Fruit fly (Drosophila melanogaster) whole organism, embryonic: ENCODE measurements around the gene Ptth.

ENCODE experiments used
- Atf-2 ChIP-seq: fragments of 200-800 bp; sonication (Bioruptor generic); optimal IDR thresholded peaks from 2 replicates; lab custom pipeline; 2016; ENCODE audit warnings: missing biosample characterization, missing genetic modification characterization
- CG10267 ChIP-seq: fragments of 200-800 bp; sonication (Bioruptor generic); optimal IDR thresholded peaks from 2 replicates; lab custom pipeline; 2018; ENCODE audit warnings: missing biosample characterization, mild to moderate bottlenecking, missing genetic modification characterization, moderate library complexity
- CG10431 ChIP-seq: fragments of 200-800 bp; sonication (Bioruptor generic); optimal IDR thresholded peaks from 3 replicates; lab custom pipeline; 2018; ENCODE audit warnings: missing biosample characterization, mild to moderate bottlenecking, missing genetic modification characterization
- CG12744 ChIP-seq: fragments of 200-800 bp; sonication (Bioruptor generic); optimal IDR thresholded peaks from 2 replicates; lab custom pipeline; 2016; ENCODE audit warnings: missing biosample characterization, missing genetic modification characterization
- CG13894 ChIP-seq: fragments of 200-800 bp; sonication (Bioruptor generic); optimal IDR thresholded peaks from 3 replicates; lab custom pipeline; 2018; ENCODE audit warnings: missing biosample characterization, mild to moderate bottlenecking, missing genetic modification characterization, moderate library complexity
- CG15514 ChIP-seq: fragments of 200-800 bp; sonication (Bioruptor generic); optimal IDR thresholded peaks from 3 replicates; lab custom pipeline; 2017; ENCODE audit warnings: missing biosample characterization, missing genetic modification characterization, mild to moderate bottlenecking, moderate library complexity, missing genetic modification reagents
- CG17328 ChIP-seq: fragments of 200-800 bp; sonication (Bioruptor generic); IDR thresholded peaks from 2 replicates; pipeline ENCODE4 v1.3.6; 2022; ENCODE audit warnings: missing biosample characterization, missing genetic modification characterization
- CG17802 ChIP-seq: fragments of 200-800 bp; sonication (Bioruptor generic); optimal IDR thresholded peaks from 2 replicates; lab custom pipeline; 2018; ENCODE audit warnings: missing biosample characterization, mild to moderate bottlenecking, missing genetic modification characterization, moderate library complexity
- CG30431 ChIP-seq: fragments of 200-800 bp; sonication (Bioruptor generic); optimal IDR thresholded peaks from 2 replicates; lab custom pipeline; 2017; ENCODE audit warnings: missing biosample characterization, missing genetic modification characterization
- CG3065 ChIP-seq: fragments of 200-800 bp; sonication (Bioruptor generic); optimal IDR thresholded peaks from 2 replicates; lab custom pipeline; 2016; ENCODE audit warnings: missing biosample characterization, missing genetic modification characterization
- CG32767 ChIP-seq: fragments of 200-800 bp; sonication (Bioruptor generic); IDR thresholded peaks from 2 replicates; pipeline ENCODE4 v1.3.6; 2022; ENCODE audit warnings: missing biosample characterization, missing genetic modification characterization
- CG3407 ChIP-seq: fragments of 200-800 bp; sonication (Bioruptor generic); optimal IDR thresholded peaks from 2 replicates; lab custom pipeline; 2018; ENCODE audit warnings: missing biosample characterization, mild to moderate bottlenecking, missing genetic modification characterization
- CG43689 ChIP-seq: fragments of 200-800 bp; sonication (Bioruptor generic); IDR thresholded peaks from 2 replicates; pipeline ENCODE4 v1.3.6; 2022; ENCODE audit warnings: missing biosample characterization, missing genetic modification characterization
- CG4404 ChIP-seq: fragments of 200-800 bp; sonication (Bioruptor generic); IDR thresholded peaks from 2 replicates; pipeline ENCODE4 v1.3.6; 2022; ENCODE audit warnings: missing biosample characterization, missing genetic modification characterization
- CG6254 ChIP-seq: fragments of 200-800 bp; sonication (Bioruptor generic); optimal IDR thresholded peaks from 3 replicates; lab custom pipeline; 2017; ENCODE audit warnings: mild to moderate bottlenecking, missing biosample characterization, missing genetic modification reagents, missing genetic modification characterization
- CG6654 ChIP-seq: fragments of 200-800 bp; sonication (Bioruptor generic); optimal IDR thresholded peaks from 2 replicates; lab custom pipeline; 2017; ENCODE audit warnings: missing biosample characterization, mild to moderate bottlenecking, missing genetic modification characterization
- CG6683 ChIP-seq: fragments of 200-800 bp; sonication (Bioruptor generic); optimal IDR thresholded peaks from 2 replicates; lab custom pipeline; 2017; ENCODE audit warnings: missing biosample characterization, mild to moderate bottlenecking, missing genetic modification characterization, missing genetic modification reagents
- CG7987 ChIP-seq: fragments of 200-800 bp; sonication (Bioruptor generic); optimal IDR thresholded peaks from 2 replicates; lab custom pipeline; 2018; ENCODE audit warnings: missing biosample characterization, mild to moderate bottlenecking, missing genetic modification characterization, moderate library complexity
- CG8359 ChIP-seq: fragments of 200-800 bp; sonication (Bioruptor generic); optimal IDR thresholded peaks from 2 replicates; lab custom pipeline; 2017; ENCODE audit warnings: missing biosample characterization, mild to moderate bottlenecking, missing genetic modification characterization, borderline replicate concordance
- CG8478 ChIP-seq: fragments of >200 bp; optimal IDR thresholded peaks from 2 replicates; lab custom pipeline; 2018
- CG9215 ChIP-seq: fragments of 200-800 bp; sonication (Bioruptor generic); IDR thresholded peaks from 2 replicates; pipeline ENCODE4 v1.3.6; 2022; ENCODE audit warnings: missing biosample characterization, missing genetic modification characterization
- CG9727 ChIP-seq: fragments of 200-800 bp; sonication (Bioruptor generic); optimal IDR thresholded peaks from 3 replicates; lab custom pipeline; 2017; ENCODE audit warnings: missing biosample characterization, mild to moderate bottlenecking, missing genetic modification characterization
- CoRest ChIP-seq: fragments of 200-800 bp; sonication (Bioruptor generic); optimal IDR thresholded peaks from 3 replicates; lab custom pipeline; 2018; ENCODE audit warnings: missing biosample characterization, mild to moderate bottlenecking, missing genetic modification characterization, moderate library complexity
- Doc2 ChIP-seq: fragments of 200-800 bp; sonication (Bioruptor generic); IDR thresholded peaks from 2 replicates; pipeline ENCODE4 v1.3.6; 2022; ENCODE audit warnings: missing biosample characterization, missing genetic modification characterization
- Drgx ChIP-seq: fragments of 200-800 bp; sonication (Bioruptor generic); IDR thresholded peaks from 2 replicates; pipeline ENCODE4 v1.3.6; 2022; ENCODE audit warnings: missing biosample characterization, missing genetic modification characterization
- Fer3 ChIP-seq: fragments of 200-800 bp; sonication (Bioruptor generic); optimal IDR thresholded peaks from 2 replicates; lab custom pipeline; 2018; ENCODE audit warnings: missing biosample characterization, mild to moderate bottlenecking, missing genetic modification characterization, moderate library complexity
- HmgD ChIP-seq: fragments of 200-800 bp; sonication (Bioruptor generic); optimal IDR thresholded peaks from 3 replicates; lab custom pipeline; 2016; ENCODE audit warnings: missing biosample characterization, missing genetic modification characterization
- Hr51 ChIP-seq, 2 experiments: fragments of 200-800 bp; sonication (Bioruptor generic); optimal IDR thresholded peaks; 2 replicates in 1 of 2; 3 replicates in 1 of 2; lab custom pipeline; 2016 to 2018; ENCODE audit warnings: missing biosample characterization in 2 of 2, missing genetic modification characterization in 2 of 2, mild to moderate bottlenecking in 1 of 2, moderate library complexity in 1 of 2
- Lpt ChIP-seq: fragments of >200 bp; optimal IDR thresholded peaks from 2 replicates; lab custom pipeline; 2018; ENCODE audit warnings: missing biosample characterization, missing genetic modification characterization
- Myb ChIP-seq: fragments of 200-800 bp; sonication (Bioruptor generic); optimal IDR thresholded peaks from 2 replicates; lab custom pipeline; 2016; ENCODE audit warnings: missing biosample characterization, missing genetic modification characterization
- Pdp1 ChIP-seq, 2 experiments: fragments of 200-800 bp; sonication (Bioruptor generic); optimal IDR thresholded peaks; 3 replicates each; lab custom pipeline; 2016; ENCODE audit warnings: missing biosample characterization in 2 of 2, missing genetic modification characterization in 2 of 2, mild to moderate bottlenecking in 1 of 2, moderate library complexity in 1 of 2
- TFAM ChIP-seq: fragments of 200-800 bp; sonication (Bioruptor generic); optimal IDR thresholded peaks from 2 replicates; lab custom pipeline; 2017; ENCODE audit warnings: missing biosample characterization, missing genetic modification characterization, inconsistent platforms
- crol ChIP-seq: fragments of 200-800 bp; sonication (Bioruptor generic); IDR thresholded peaks from 2 replicates; pipeline ENCODE4 v1.3.6; 2022; ENCODE audit warnings: missing biosample characterization, missing genetic modification characterization
- dmrt99B ChIP-seq: fragments of 200-800 bp; sonication (Bioruptor generic); optimal IDR thresholded peaks from 2 replicates; lab custom pipeline; 2018; ENCODE audit warnings: missing biosample characterization, mild to moderate bottlenecking, missing genetic modification characterization, moderate library complexity
- en ChIP-seq: fragments of 200-800 bp; sonication (Bioruptor generic); optimal IDR thresholded peaks from 2 replicates; lab custom pipeline; 2016; ENCODE audit warnings: missing biosample characterization, missing genetic modification characterization
- grn ChIP-seq: fragments of 200-800 bp; sonication (Bioruptor generic); optimal IDR thresholded peaks from 3 replicates; lab custom pipeline; 2017; ENCODE audit warnings: missing biosample characterization, missing genetic modification characterization
- hbn ChIP-seq: fragments of 200-800 bp; sonication (Bioruptor generic); IDR thresholded peaks from 2 replicates; pipeline ENCODE4 v1.3.6; 2022; ENCODE audit warnings: missing biosample characterization, missing genetic modification characterization; ENCODE audit not compliant: partially characterized antibody
- ken ChIP-seq: fragments of 200-800 bp; sonication (Bioruptor generic); IDR thresholded peaks from 3 replicates; pipeline ENCODE4 v1.3.6; 2022; ENCODE audit warnings: missing biosample characterization, missing genetic modification characterization
- kni ChIP-seq: fragments of 200-800 bp; sonication (Bioruptor generic); optimal IDR thresholded peaks from 3 replicates; lab custom pipeline; 2017; ENCODE audit warnings: mild to moderate bottlenecking, missing biosample characterization, missing genetic modification reagents, missing genetic modification characterization
- lov ChIP-seq, 2 experiments: fragments of 200-800 bp in 1 of 2; fragments of >200 bp in 1 of 2; sonication (Bioruptor generic) in 1 of 2; IDR thresholded peaks in 1 of 2; optimal IDR thresholded peaks in 1 of 2; 2 replicates in 1 of 2; 3 replicates in 1 of 2; pipeline versions ENCODE4 v1.3.6 to Lab custom; 2017 to 2022; ENCODE audit warnings: missing biosample characterization in 1 of 2, missing genetic modification characterization in 1 of 2
- nerfin-1 ChIP-seq: fragments of 200-800 bp; sonication (Bioruptor generic); optimal IDR thresholded peaks from 3 replicates; lab custom pipeline; 2019; ENCODE audit warnings: missing biosample characterization, mild to moderate bottlenecking, missing genetic modification characterization, moderate library complexity
- p53 ChIP-seq: fragments of 200-800 bp; sonication (Bioruptor generic); optimal IDR thresholded peaks from 2 replicates; lab custom pipeline; 2016; ENCODE audit warnings: missing biosample characterization, missing genetic modification characterization
- peb ChIP-seq: fragments of 200-800 bp; sonication (Bioruptor generic); IDR thresholded peaks from 2 replicates; pipeline ENCODE4 v1.3.6; 2022; ENCODE audit warnings: missing biosample characterization, missing genetic modification characterization
- pum ChIP-seq: fragments of 200-800 bp; sonication (Bioruptor generic); optimal IDR thresholded peaks from 2 replicates; lab custom pipeline; 2016; ENCODE audit warnings: missing biosample characterization, missing genetic modification characterization
- salm ChIP-seq: fragments of 200-800 bp; sonication (Bioruptor generic); optimal IDR thresholded peaks from 2 replicates; lab custom pipeline; 2018; ENCODE audit warnings: missing biosample characterization, mild to moderate bottlenecking, missing genetic modification characterization
- scrt ChIP-seq: fragments of 200-800 bp; sonication (Bioruptor generic); optimal IDR thresholded peaks from 2 replicates; lab custom pipeline; 2018; ENCODE audit warnings: missing biosample characterization, mild to moderate bottlenecking, missing genetic modification characterization, moderate library complexity
- tin ChIP-seq: fragments of 200-800 bp; sonication (Bioruptor generic); optimal IDR thresholded peaks from 3 replicates; lab custom pipeline; 2016; ENCODE audit warnings: missing biosample characterization, missing genetic modification characterization
- zen ChIP-seq: fragments of 200-800 bp; sonication (Bioruptor generic); optimal IDR thresholded peaks from 3 replicates; lab custom pipeline; 2018; ENCODE audit warnings: missing biosample characterization, mild to moderate bottlenecking, missing genetic modification characterization, moderate library complexity
- zen2 ChIP-seq: fragments of 200-800 bp; sonication (Bioruptor generic); IDR thresholded peaks from 3 replicates; pipeline ENCODE4 v1.3.6; 2022; ENCODE audit warnings: missing biosample characterization, missing genetic modification characterization; ENCODE audit not compliant: partially characterized antibody

The Ptth gene

DNA sequence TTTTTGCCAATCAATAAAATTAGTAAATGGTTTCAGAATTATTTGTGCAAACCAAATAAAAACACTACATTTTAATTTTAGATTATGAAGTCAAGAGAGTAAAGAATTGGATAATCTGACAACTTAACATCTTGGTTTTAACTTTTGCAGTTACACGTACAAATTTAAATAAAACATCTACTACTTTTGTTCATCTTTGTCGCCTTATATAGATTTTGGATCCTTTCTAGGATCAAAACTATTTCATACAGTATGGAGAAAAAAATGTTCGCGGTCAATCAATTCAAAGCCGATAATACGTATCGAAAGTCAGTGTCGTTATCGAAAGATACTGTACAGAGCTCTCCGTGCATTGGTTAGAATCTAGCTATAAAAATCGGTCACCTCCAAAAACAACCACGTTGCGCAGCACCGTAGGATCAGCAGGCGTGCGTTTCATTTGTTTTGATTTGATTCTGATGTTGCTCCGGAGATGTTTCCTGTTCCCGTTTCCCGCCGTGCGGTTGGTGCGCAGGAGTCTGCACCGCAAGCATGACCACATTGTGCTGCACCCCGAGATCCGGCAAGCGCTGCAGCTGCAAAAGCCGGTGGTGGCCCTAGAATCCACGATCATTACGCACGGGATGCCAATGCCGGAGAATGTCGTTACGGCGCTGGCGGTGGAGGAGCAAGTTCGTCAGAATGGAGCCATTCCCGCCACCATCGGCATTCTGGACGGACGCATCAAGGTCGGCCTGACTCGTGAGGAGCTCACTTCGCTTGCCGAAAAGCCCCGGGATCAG is 12.7 kb downstream of the Ptth start, which contains the start of the genes uncNacbeta and CG2794 (continued):
- TF ChIP-seq tin (GFP tag; lab: Kevin White, UChicago) (no peak), CG9215 (GFP tag; lab: Robert Waterston, UW) (no peak), nerfin-1 (tag; lab: Kevin White, UChicago) (no peak), p53 (no peak), kni (GFP tag; lab: Kevin White, UChicago) (no peak), HmgD (peak; percentile 57), CG8359 (GFP tag; lab: Kevin White, UChicago) (no peak), Drgx (GFP tag; lab: Robert Waterston, UW) (no peak), pum (no peak), CG6683 (GFP tag; lab: Kevin White, UChicago) (no peak), Lpt (no peak), Hr51 (GFP tag; optimal IDR thresholded peaks at IDR 0.05; lab: Kevin White, UChicago) (no peak), CG32767 (no peak), Myb (GFP tag; lab: Kevin White, UChicago) (peak; percentile 37), lov (optimal IDR thresholded peaks at IDR 0.05; lab: Kevin White, UChicago) (no peak), lov (GFP tag; IDR thresholded peaks at IDR 0.05; lab: Robert Waterston, UW) (0 out of 3 replicates have a peak, but pooled peaks have one; percentile 18), zen2 (GFP tag; lab: Robert Waterston, UW) (peak; percentile 54; the same call in 2 of the 3 replicates), CG17328 (GFP tag; lab: Robert Waterston, UW) (no peak), CG9727 (GFP tag; lab: Kevin White, UChicago) (no peak), CG6654 (no peak), crol (GFP tag; lab: Robert Waterston, UW) (no peak), scrt (GFP tag; lab: Kevin White, UChicago) (no peak), CG13894 (tag; lab: Kevin White, UChicago) (no peak), CG4404 (GFP tag; lab: Robert Waterston, UW) (no peak), CG6254 (GFP tag; lab: Kevin White, UChicago) (no peak), Atf-2 (GFP tag; lab: Kevin White, UChicago) (no peak), ken (GFP tag; lab: Robert Waterston, UW) (no peak), CoRest (peak; percentile 25), TFAM (GFP tag; lab: Kevin White, UChicago) (no peak), Fer3 (no peak), salm (no peak), zen (tag; lab: Kevin White, UChicago) (no peak), en (GFP tag; lab: Kevin White, UChicago) (no peak), CG8478 (lab: Kevin White, UChicago) (no peak), grn (GFP tag; lab: Kevin White, UChicago) (no peak), CG15514 (peak; percentile 74), CG12744 (GFP tag; lab: Kevin White, UChicago) (no peak), CG10267 (peak; percentile 38), peb (GFP tag; lab: Robert Waterston, UW) (no peak), CG3065 (no peak), CG17802 (tag; lab: Kevin White, UChicago) (no peak), Doc2 (no peak), CG43689 (no peak), dmrt99B (tag; lab: Kevin White, UChicago) (no peak), CG3407 (GFP tag; lab: Kevin White, UChicago) (no peak), CG10431 (GFP tag; lab: Kevin White, UChicago) (no peak), Pdp1 (GFP tag; optimal IDR thresholded peaks at IDR 0.05; lab: Kevin White, UChicago) (no peak), hbn (GFP tag; lab: Robert Waterston, UW) (peak; percentile 56), CG7987 (GFP tag; lab: Kevin White, UChicago) (no peak), CG30431 (GFP tag; lab: Kevin White, UChicago) (no peak)
